Worm (Caenorhabditis elegans) whole organism, early embryonic: Measurements from ENCODE around the gene C06G1.1.

Source experiments
- B0310.2 ChIP-seq: sonication (generic microtip); optimal IDR thresholded peaks from 2 replicates; lab custom pipeline; 2016; ENCODE audit warnings: mild to moderate bottlenecking, missing genetic modification characterization, missing compliant biosample characterization
- F13C5.2 ChIP-seq: sonication (generic microtip); optimal IDR thresholded peaks from 2 replicates; lab custom pipeline; 2017; ENCODE audit warnings: mild to moderate bottlenecking, missing genetic modification characterization, inconsistent platforms, missing compliant biosample characterization
- aly-1 ChIP-seq: sonication (generic microtip); optimal IDR thresholded peaks from 2 replicates; lab custom pipeline; 2016; ENCODE audit warnings: missing genetic modification characterization, missing compliant biosample characterization
- ama-1 ChIP-seq: fragments of 150-350 bp; optimal IDR thresholded peaks from 2 replicates; lab custom pipeline; 2014
- ceh-13 ChIP-seq: fragments of 200-800 bp; sonication (Bioruptor generic); optimal IDR thresholded peaks from 2 replicates; lab custom pipeline; 2018; ENCODE audit warnings: mild to moderate bottlenecking, missing genetic modification characterization, missing compliant biosample characterization
- ceh-36 ChIP-seq: sonication (generic microtip); optimal IDR thresholded peaks from 2 replicates; lab custom pipeline; 2016; ENCODE audit warnings: missing genetic modification characterization, inconsistent platforms, missing compliant biosample characterization
- ets-7 ChIP-seq: sonication (generic microtip); optimal IDR thresholded peaks from 2 replicates; lab custom pipeline; 2016; ENCODE audit warnings: missing genotype, missing genetic modification characterization, missing compliant biosample characterization
- flt-1 ChIP-seq: fragments of 200-800 bp; sonication (Bioruptor generic); IDR thresholded peaks from 2 replicates; pipeline ENCODE4 v1.3.6; 2022; ENCODE audit warnings: missing genetic modification characterization, missing compliant biosample characterization
- hmbx-1 ChIP-seq: sonication (generic microtip); optimal IDR thresholded peaks from 2 replicates; lab custom pipeline; 2016; ENCODE audit warnings: mild to moderate bottlenecking, missing genetic modification characterization, missing compliant biosample characterization
- hmg-4 ChIP-seq: fragments of 200-800 bp; sonication (Bioruptor generic); optimal IDR thresholded peaks from 2 replicates; lab custom pipeline; 2018; ENCODE audit warnings: mild to moderate bottlenecking, missing genetic modification characterization, missing compliant biosample characterization
- hnd-1 ChIP-seq: sonication (generic microtip); optimal IDR thresholded peaks from 2 replicates; lab custom pipeline; 2016; ENCODE audit warnings: missing genetic modification characterization, missing compliant biosample characterization
- pes-1 ChIP-seq: fragments of 200-800 bp; sonication (Bioruptor generic); IDR thresholded peaks from 2 replicates; pipeline ENCODE4 v1.3.6; 2022; ENCODE audit warnings: missing genetic modification reagents, missing genetic modification characterization, missing compliant biosample characterization
- scrt-1 ChIP-seq: fragments of 200-800 bp; sonication (Bioruptor generic); IDR thresholded peaks from 2 replicates; pipeline ENCODE4 v1.3.6; 2022; ENCODE audit warnings: missing genetic modification characterization, missing compliant biosample characterization
- sea-1 ChIP-seq: fragments of 200-800 bp; sonication (Bioruptor generic); conservative IDR thresholded peaks from 2 replicates; pipeline ENCODE4 v1.3.6; 2022; ENCODE audit warnings: missing genetic modification characterization, missing compliant biosample characterization
- tbx-11 ChIP-seq: fragments of 200-800 bp; sonication (Bioruptor generic); IDR thresholded peaks from 2 replicates; pipeline ENCODE4 v1.3.6; 2022; ENCODE audit warnings: missing genetic modification characterization, missing compliant biosample characterization
- tbx-37 ChIP-seq: fragments of 200-800 bp; sonication (Bioruptor generic); conservative IDR thresholded peaks from 2 replicates; pipeline ENCODE4 v1.3.6; 2022; ENCODE audit warnings: missing genetic modification reagents, missing genetic modification characterization, missing compliant biosample characterization
- tra-4 ChIP-seq: sonication (generic microtip); optimal IDR thresholded peaks from 2 replicates; lab custom pipeline; 2017; ENCODE audit warnings: missing genetic modification characterization, missing compliant biosample characterization

Gene C06G1.1

ce11 chrX:16662723-16663122 is 29.6 kb downstream of the C06G1.1 start, which contains the start of gene F43B10.1:
Gene F43B10.1, minus strand, starts transcription at chrX:16662823.
- TF ChIP-seq pes-1 (GFP tag; lab: Robert Waterston, UW) (no peak), aly-1 (tag; lab: Kevin White, UChicago) (no peak), scrt-1 (GFP tag; lab: Robert Waterston, UW) (no peak), tbx-37 (GFP tag; lab: Robert Waterston, UW) (no peak; the same call in 1 of the 2 replicates), ceh-36 (tag; lab: Kevin White, UChicago) (no peak), hmbx-1 (tag; lab: Kevin White, UChicago) (no peak), ceh-13 (GFP tag; lab: Kevin White, UChicago) (no peak), ama-1 (lab: Kevin White, UChicago) (no peak), hmg-4 (GFP tag; lab: Kevin White, UChicago) (no peak), flt-1 (GFP tag; lab: Robert Waterston, UW) (no peak), sea-1 (GFP tag; lab: Robert Waterston, UW) (no peak), tra-4 (no peak), ets-7 (no peak), hnd-1 (tag; lab: Kevin White, UChicago) (no peak), F13C5.2 (tag; lab: Kevin White, UChicago) (no peak), B0310.2 (tag; lab: Kevin White, UChicago) (no peak), tbx-11 (GFP tag; lab: Robert Waterston, UW) (no peak)

ce11 chrX:16667515-16667914 is 34.4 kb downstream of the C06G1.1 start:
- TF ChIP-seq tbx-11 (GFP tag; lab: Robert Waterston, UW): no peak
- no peak for TF ChIP-seq F13C5.2 (tag; lab: Kevin White, UChicago)
- no peak for TF ChIP-seq tra-4
- TF ChIP-seq hmbx-1 (tag; lab: Kevin White, UChicago): no peak
- no peak for TF ChIP-seq B0310.2 (tag; lab: Kevin White, UChicago)

DNA sequence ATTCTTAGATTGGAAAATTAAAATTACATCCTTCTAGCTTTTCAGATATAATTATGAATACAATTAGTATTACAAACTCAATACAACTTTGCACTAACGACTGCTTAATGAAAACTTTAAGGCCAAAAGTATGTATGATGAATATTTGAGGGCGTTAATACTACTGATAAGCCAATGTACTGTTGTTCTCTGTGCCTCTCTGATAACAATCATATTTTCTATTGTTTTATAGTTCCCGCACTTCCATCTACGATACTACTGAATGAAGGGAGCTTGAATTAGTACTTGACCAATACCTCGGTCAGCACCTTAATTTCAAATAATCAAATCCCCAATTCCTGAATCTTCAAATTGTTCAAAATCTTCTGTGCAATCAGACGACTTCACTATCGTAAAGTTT is 36.0 kb downstream of the C06G1.1 start:
- TF ChIP-seq hnd-1 (tag; lab: Kevin White, UChicago): no peak

DNA sequence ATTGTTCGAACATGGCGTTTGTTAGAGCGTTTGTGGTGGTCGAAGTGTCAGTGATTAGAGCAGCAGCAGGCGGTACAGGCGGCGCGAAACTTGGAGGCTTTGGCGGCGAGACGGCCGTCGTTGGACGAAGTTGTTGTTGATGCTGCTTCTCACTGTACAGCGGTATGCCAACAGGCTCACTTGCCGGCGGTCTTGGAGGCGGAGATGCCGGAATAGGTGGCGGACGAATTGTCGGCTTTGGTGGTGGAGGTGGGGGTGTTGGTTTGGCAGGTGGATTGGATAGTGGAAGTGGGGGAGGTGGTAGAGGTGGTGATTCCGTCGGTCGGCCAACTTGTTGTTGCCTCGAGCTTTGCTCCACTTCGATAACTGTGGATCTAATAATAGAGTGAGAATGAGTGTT is 38.1 kb downstream of the C06G1.1 start:
- TF ChIP-seq scrt-1 (GFP tag; lab: Robert Waterston, UW): no peak
- TF ChIP-seq hnd-1 (tag; lab: Kevin White, UChicago): no peak

ce11 chrX:16672661-16673060 is 39.5 kb downstream of the C06G1.1 start:
- TF ChIP-seq hmg-4 (GFP tag; lab: Kevin White, UChicago): no peak
- no peak for TF ChIP-seq tbx-11 (GFP tag; lab: Robert Waterston, UW)
- no peak for TF ChIP-seq flt-1 (GFP tag; lab: Robert Waterston, UW)
- no peak for TF ChIP-seq pes-1 (GFP tag; lab: Robert Waterston, UW)
- no peak for TF ChIP-seq hmbx-1 (tag; lab: Kevin White, UChicago)
- no peak for TF ChIP-seq sea-1 (GFP tag; lab: Robert Waterston, UW)
- TF ChIP-seq ets-7: no peak
- TF ChIP-seq tbx-37 (GFP tag; lab: Robert Waterston, UW): no peak
- TF ChIP-seq B0310.2 (tag; lab: Kevin White, UChicago): no peak
- TF ChIP-seq ceh-13 (GFP tag; lab: Kevin White, UChicago): no peak
- TF ChIP-seq scrt-1 (GFP tag; lab: Robert Waterston, UW): no peak
- TF ChIP-seq aly-1 (tag; lab: Kevin White, UChicago): no peak
- TF ChIP-seq F13C5.2 (tag; lab: Kevin White, UChicago): no peak
- no peak for TF ChIP-seq tra-4

DNA sequence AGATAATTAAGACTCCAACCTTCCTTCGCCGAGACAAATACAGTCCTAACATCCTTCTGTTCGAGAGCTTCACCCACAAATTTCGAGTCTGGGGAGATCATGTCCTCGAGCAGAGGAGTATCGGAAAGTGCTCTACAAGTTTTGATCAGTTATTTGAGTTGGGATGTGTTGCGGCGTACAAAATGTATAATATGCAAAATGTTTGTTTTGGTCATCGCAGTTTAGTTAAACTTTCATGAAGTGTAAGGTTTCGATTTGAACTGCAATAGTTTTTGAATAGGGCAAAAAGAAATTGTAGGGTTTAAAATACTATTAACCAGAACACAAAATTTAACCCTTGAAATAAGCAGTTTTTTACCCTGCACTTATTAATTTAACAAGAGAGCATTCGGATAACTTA is 41.5 kb downstream of the C06G1.1 start, which contains the start of gene tag-343:
Gene tag-343, minus strand, starts transcription at position 101 of the 400 bp plus-strand sequence.
- TF ChIP-seq ceh-13 (GFP tag; lab: Kevin White, UChicago) (no peak), ceh-36 (tag; lab: Kevin White, UChicago) (no peak), aly-1 (tag; lab: Kevin White, UChicago) (no peak)

ce11 chrX:16675712-16676111 is 42.6 kb downstream of the C06G1.1 start:
- no peak for TF ChIP-seq ceh-36 (tag; lab: Kevin White, UChicago)
- no peak for TF ChIP-seq aly-1 (tag; lab: Kevin White, UChicago)
- TF ChIP-seq sea-1 (GFP tag; lab: Robert Waterston, UW): no peak
- no peak for TF ChIP-seq pes-1 (GFP tag; lab: Robert Waterston, UW)
- no peak for TF ChIP-seq hmbx-1 (tag; lab: Kevin White, UChicago)
- no peak for TF ChIP-seq ets-7
- no peak for TF ChIP-seq tbx-37 (GFP tag; lab: Robert Waterston, UW)
- TF ChIP-seq B0310.2 (tag; lab: Kevin White, UChicago): no peak
- TF ChIP-seq tra-4: no peak
- no peak for TF ChIP-seq ama-1 (lab: Kevin White, UChicago)
- no peak for TF ChIP-seq flt-1 (GFP tag; lab: Robert Waterston, UW)
- no peak for TF ChIP-seq hnd-1 (tag; lab: Kevin White, UChicago)
- no peak for TF ChIP-seq hmg-4 (GFP tag; lab: Kevin White, UChicago)
- TF ChIP-seq tbx-11 (GFP tag; lab: Robert Waterston, UW): no peak
- TF ChIP-seq ceh-13 (GFP tag; lab: Kevin White, UChicago): no peak
- no peak for TF ChIP-seq scrt-1 (GFP tag; lab: Robert Waterston, UW)
- no peak for TF ChIP-seq F13C5.2 (tag; lab: Kevin White, UChicago)

ce11 chrX:16677672-16678071 is 44.5 kb downstream of the C06G1.1 start, which contains the start of gene F22H10.3:
Gene F22H10.3, minus strand, starts transcription at chrX:16677707.
- TF ChIP-seq ceh-13 (GFP tag; lab: Kevin White, UChicago) (no peak), scrt-1 (GFP tag; lab: Robert Waterston, UW) (no peak), ets-7 (no peak), flt-1 (GFP tag; lab: Robert Waterston, UW) (no peak), sea-1 (GFP tag; lab: Robert Waterston, UW) (no peak), hnd-1 (tag; lab: Kevin White, UChicago) (no peak), tbx-11 (GFP tag; lab: Robert Waterston, UW) (no peak), tra-4 (no peak)
